Fruit fly (Drosophila melanogaster): ENCODE results near the gene CG18178.

Gene CG18178

dm6 chr3L:9692892-9693551 lies 25.9 kb downstream of the CG18178 start (continued):
- TF ChIP-seq lola (GFP tag; optimal IDR thresholded peaks at IDR 0.05) (peak in 1 of 3 experiments; percentile 95), NfI (GFP tag; optimal IDR thresholded peaks at IDR 0.05) (peak; percentile 94), Doc2 (GFP tag; IDR thresholded peaks at IDR 0.05) (peak; percentile 69), CHES-1-like (GFP tag; optimal IDR thresholded peaks at IDR 0.05) (peak; percentile 97), CG12942 (GFP tag; optimal IDR thresholded peaks at IDR 0.05) (peak; percentile 92), az2 (GFP tag; optimal IDR thresholded peaks at IDR 0.05) (peak; percentile 97), GATAe (GFP tag; conservative IDR thresholded peaks at IDR 0.05) (peak; percentile 77), CG8281 (tag; optimal IDR thresholded peaks at IDR 0.05) (peak; percentile 85), CG17612 (GFP tag; IDR thresholded peaks at IDR 0.05) (peak; percentile 64), CG11504 (tag; optimal IDR thresholded peaks at IDR 0.05) (peak; percentile 96), lilli (GFP tag; optimal IDR thresholded peaks at IDR 0.05) (peak; percentile 97), lov (optimal IDR thresholded peaks at IDR 0.05) (no peak), lov (GFP tag; IDR thresholded peaks at IDR 0.05) (peak; percentile 70; the same call in 1 of the 3 replicates), lmd (GFP tag; IDR thresholded peaks at IDR 0.05) (peak; percentile 93), Dp (GFP tag; optimal IDR thresholded peaks at IDR 0.05) (no peak), MBD-R2 (GFP tag; IDR thresholded peaks at IDR 0.05) (peak; percentile 62; the same call in 1 of the 2 replicates), trem (tag; optimal IDR thresholded peaks at IDR 0.05) (peak; percentile 78), onecut (GFP tag; IDR thresholded peaks at IDR 0.05) (peak; percentile 85), CG3407 (GFP tag; optimal IDR thresholded peaks at IDR 0.05) (peak; percentile 85), CG10431 (GFP tag; optimal IDR thresholded peaks at IDR 0.05) (peak; percentile 84), CG9215 (GFP tag; IDR thresholded peaks at IDR 0.05) (peak; percentile 92), CG1603 (tag; optimal IDR thresholded peaks at IDR 0.05) (peak; percentile 86), sug (tag; optimal IDR thresholded peaks at IDR 0.05) (peak; percentile 64), Xrp1 (GFP tag; IDR thresholded peaks at IDR 0.05) (peak; percentile 89), CG43689 (GFP tag; IDR thresholded peaks at IDR 0.05) (peak; percentile 75), CG2120 (GFP tag; optimal IDR thresholded peaks at IDR 0.05) (peak; percentile 98), croc (GFP tag; conservative IDR thresholded peaks at IDR 0.05) (peak; percentile 86), Dref (GFP tag; IDR thresholded peaks at IDR 0.05) (no peak), nerfin-2 (GFP tag; IDR thresholded peaks at IDR 0.05; ENCODE audit: partially characterized antibody) (no peak), CG15514 (GFP tag; optimal IDR thresholded peaks at IDR 0.05) (peak; percentile 87), dimm (GFP tag; IDR thresholded peaks at IDR 0.05) (peak; percentile 79), CG14441 (GFP tag; IDR thresholded peaks at IDR 0.05) (peak; percentile 88), Stat92E (GFP tag; optimal IDR thresholded peaks at IDR 0.05) (peak in 1 of 3 experiments; percentile 46), Adf1 (GFP tag; IDR thresholded peaks at IDR 0.05) (no peak), pnt (GFP tag; optimal IDR thresholded peaks at IDR 0.05) (peak; percentile 96), crp (GFP tag; optimal IDR thresholded peaks at IDR 0.05) (peak in 1 of 2 experiments; percentile 66), CG7839 (tag; optimal IDR thresholded peaks at IDR 0.05) (peak; percentile 97), bab2 (GFP tag; optimal IDR thresholded peaks at IDR 0.05) (peak; percentile 97), Lhr (GFP tag; optimal IDR thresholded peaks at IDR 0.05) (peak; percentile 84), E2f2 (GFP tag; IDR thresholded peaks at IDR 0.05) (peak; percentile 62), CG33213 (GFP tag; optimal IDR thresholded peaks at IDR 0.05) (peak; percentile 88), wek (GFP tag; optimal IDR thresholded peaks at IDR 0.05) (no peak), CG2199 (GFP tag; IDR thresholded peaks at IDR 0.05) (peak; percentile 39; the same call in 1 of the 3 replicates), MESR4 (GFP tag; optimal IDR thresholded peaks at IDR 0.05) (no peak), Sry-β (GFP tag; optimal IDR thresholded peaks at IDR 0.05) (peak; percentile 58), CG6791 (GFP tag; IDR thresholded peaks at IDR 0.05; ENCODE audit: partially characterized antibody) (no peak), gro (GFP tag; optimal IDR thresholded peaks at IDR 0.05) (peak; percentile 96), Ssrp (tag; optimal IDR thresholded peaks at IDR 0.05) (peak; percentile 96), BEAF-32 (GFP tag; optimal IDR thresholded peaks at IDR 0.05) (peak; percentile 17)

All from whole organism, embryonic.